Worm (Caenorhabditis elegans) whole organism, L4 larva: ENCODE data around the gene nol-6.

Source experiments
- duxl-1 ChIP-seq: sonication (generic microtip); optimal IDR thresholded peaks from 2 replicates; lab custom pipeline; 2016; ENCODE audit warnings: mild to moderate bottlenecking, missing genetic modification characterization, moderate library complexity, missing compliant biosample characterization; ENCODE audit not compliant: poor library complexity
- lin-15B ChIP-seq: fragments of 150-350 bp; sonication (generic microtip); optimal IDR thresholded peaks from 3 replicates; lab custom pipeline; 2014; ENCODE audit warnings: missing biosample characterization, missing genetic modification characterization
- mdl-1 ChIP-seq, 2 experiments: fragments of 150-350 bp in 1 of 2; sonication (generic microtip) in 1 of 2; optimal IDR thresholded peaks; 2 replicates each; lab custom pipeline; 2014 to 2017; ENCODE audit warnings: missing biosample characterization in 2 of 2, missing genetic modification characterization in 2 of 2
- nhr-6 ChIP-seq: fragments of 150-350 bp; optimal IDR thresholded peaks from 2 replicates; lab custom pipeline; 2014; ENCODE audit warnings: missing biosample characterization, missing genetic modification characterization
- nhr-76 ChIP-seq: fragments of 150-350 bp; optimal IDR thresholded peaks from 2 replicates; lab custom pipeline; 2014; ENCODE audit warnings: missing biosample characterization, missing genetic modification characterization
- pha-4 ChIP-seq, 2 experiments: fragments of 150-350 bp in 1 of 2; fragments of 200-800 bp in 1 of 2; sonication (Bioruptor generic) in 1 of 2; IDR thresholded peaks in 1 of 2; optimal IDR thresholded peaks in 1 of 2; 2 replicates each; pipeline versions ENCODE4 v1.3.6 to Lab custom; 2014 to 2022; ENCODE audit warnings: missing genetic modification characterization in 2 of 2, missing genetic modification reagents in 2 of 2, missing biosample characterization in 1 of 2, missing compliant biosample characterization in 1 of 2
- unc-130 ChIP-seq: sonication (generic microtip); optimal IDR thresholded peaks from 2 replicates; lab custom pipeline; 2016; ENCODE audit warnings: missing genetic modification reagents, missing genetic modification characterization, missing compliant biosample characterization
- unc-39 ChIP-seq: sonication (generic microtip); optimal IDR thresholded peaks from 2 replicates; lab custom pipeline; 2017; ENCODE audit warnings: missing biosample characterization, missing genetic modification characterization
- zfp-2 ChIP-seq: sonication (generic microtip); optimal IDR thresholded peaks from 2 replicates; lab custom pipeline; 2016; ENCODE audit warnings: mild to moderate bottlenecking, missing genetic modification characterization, missing compliant biosample characterization

DNA sequence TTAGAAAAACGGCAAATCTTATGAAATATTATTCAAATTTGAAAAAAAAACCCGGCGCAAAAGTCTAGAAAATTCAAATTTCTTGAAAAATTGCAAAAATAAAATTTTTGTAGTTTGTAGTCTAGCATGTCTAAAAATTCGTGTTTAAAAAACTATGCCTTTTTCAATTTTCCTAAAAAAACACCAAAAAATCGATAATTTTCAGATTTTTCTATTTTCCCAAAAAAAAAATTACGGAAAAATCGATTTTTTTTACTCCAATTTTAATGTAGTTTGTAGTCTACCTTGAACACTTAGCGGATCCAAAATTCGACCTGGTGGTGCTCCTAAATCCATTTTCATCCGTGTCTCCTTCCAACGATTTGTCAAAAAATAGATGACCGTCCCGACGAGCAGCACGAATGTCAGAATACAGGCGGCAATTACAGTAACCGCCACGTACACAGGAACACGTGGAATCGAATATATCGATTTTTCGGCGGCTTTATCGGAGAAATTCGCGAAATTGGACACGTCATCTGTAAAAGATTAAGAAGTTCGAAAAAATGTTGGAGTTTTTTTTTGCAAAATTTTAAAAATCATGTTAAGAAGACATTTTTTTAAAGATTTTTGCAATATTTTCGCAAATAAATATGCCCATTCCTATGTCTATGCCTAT lies 16.4 kb downstream of the nol-6 start:
- TF ChIP-seq nhr-76 (tag; lab: Kevin White, UChicago), result no peak
- TF ChIP-seq unc-39, result no peak
- no peak for TF ChIP-seq pha-4 (GFP tag; IDR thresholded peaks at IDR 0.05; lab: Robert Waterston, UW)
- no peak for TF ChIP-seq pha-4 (tag; optimal IDR thresholded peaks at IDR 0.05; lab: Kevin White, UChicago)
- TF ChIP-seq nhr-6, result no peak
- no peak for TF ChIP-seq lin-15B (tag; lab: Kevin White, UChicago)
- no peak for TF ChIP-seq duxl-1
- TF ChIP-seq unc-130 (GFP tag; lab: Kevin White, UChicago), result no peak
- no peak for TF ChIP-seq zfp-2 (tag; lab: Kevin White, UChicago)
- TF ChIP-seq mdl-1 (tag; optimal IDR thresholded peaks at IDR 0.05; lab: Kevin White, UChicago), result no peak
